Fruit fly (Drosophila melanogaster): Measurements from ENCODE around the gene btsz.
A peak's percentile ranks its signal among the peaks of the same experiment; 100 is the strongest.

btsz gene

dm6 chr3R:14875274-14875964 lies at the start of gene btsz:
Gene btsz (minus strand): TSS chr3R:14875488.
- TF ChIP-seq Hr96 (GFP tag; optimal IDR thresholded peaks at IDR 0.05) (no peak), Clk (GFP tag; optimal IDR thresholded peaks at IDR 0.05) (peak; percentile 7), CG7045 (GFP tag; optimal IDR thresholded peaks at IDR 0.05) (peak; percentile 34), CG12768 (GFP tag; optimal IDR thresholded peaks at IDR 0.05) (peak; percentile 50), cic (GFP tag; optimal IDR thresholded peaks at IDR 0.05) (no peak)

- TF ChIP-seq cic (GFP tag; optimal IDR thresholded peaks at IDR 0.05) (no peak), CG14711 (tag; optimal IDR thresholded peaks at IDR 0.05) (peak; percentile 29), bab1 (GFP tag; optimal IDR thresholded peaks at IDR 0.05) (peak; percentile 74), CG11617 (GFP tag; optimal IDR thresholded peaks at IDR 0.05) (no peak)
Observed at dm6 chr3R:14917927-14918829, 42.9 kb upstream of the btsz start, which contains the start of gene Sdr. Gene Sdr (plus strand): TSS chr3R:14918628.

- TF ChIP-seq Mnt (GFP tag; optimal IDR thresholded peaks at IDR 0.05) = no peak
- TF ChIP-seq CG14711 (tag; optimal IDR thresholded peaks at IDR 0.05) = no peak
- no peak for TF ChIP-seq CG12768 (GFP tag; optimal IDR thresholded peaks at IDR 0.05)
- TF ChIP-seq CG33017 (tag; optimal IDR thresholded peaks at IDR 0.05) = no peak
- no peak for TF ChIP-seq CG5204 (GFP tag; optimal IDR thresholded peaks at IDR 0.05)
- no peak for TF ChIP-seq pad (GFP tag; optimal IDR thresholded peaks at IDR 0.05)
- TF ChIP-seq kay (GFP tag; ENCODE audit: borderline replicate concordance) = no peak
- TF ChIP-seq cnc (optimal IDR thresholded peaks at IDR 0.05) = no peak
Observed at dm6 chr3R:14912449-14912987, 37.2 kb upstream of the btsz start.

- TF ChIP-seq Clk (GFP tag; optimal IDR thresholded peaks at IDR 0.05) = no peak
- peak; percentile 37 for TF ChIP-seq bab1 (GFP tag; optimal IDR thresholded peaks at IDR 0.05)
- TF ChIP-seq Crg-1 (GFP tag; optimal IDR thresholded peaks at IDR 0.05) = no peak
- TF ChIP-seq CG14711 (tag; optimal IDR thresholded peaks at IDR 0.05) = peak; percentile 9
- no peak for TF ChIP-seq CG5204 (GFP tag; optimal IDR thresholded peaks at IDR 0.05)
- TF ChIP-seq pad (GFP tag; optimal IDR thresholded peaks at IDR 0.05) = peak; percentile 20
- TF ChIP-seq Mnt (GFP tag; optimal IDR thresholded peaks at IDR 0.05) = peak; percentile 56
- no peak for TF ChIP-seq CG12768 (GFP tag; optimal IDR thresholded peaks at IDR 0.05)
- TF ChIP-seq cic (GFP tag; optimal IDR thresholded peaks at IDR 0.05) = peak; percentile 42
- TF ChIP-seq CG7045 (GFP tag; optimal IDR thresholded peaks at IDR 0.05) = no peak
- no peak for TF ChIP-seq CG33017 (tag; optimal IDR thresholded peaks at IDR 0.05)
- peak; percentile 19 for TF ChIP-seq tj (GFP tag; optimal IDR thresholded peaks at IDR 0.05)
- TF ChIP-seq ovo (GFP tag; optimal IDR thresholded peaks at IDR 0.05) = no peak
- no peak for TF ChIP-seq cnc (optimal IDR thresholded peaks at IDR 0.05)
- TF ChIP-seq CG7101 (tag; optimal IDR thresholded peaks at IDR 0.05) = no peak
- TF ChIP-seq kay (GFP tag; ENCODE audit: borderline replicate concordance) = no peak
- TF ChIP-seq Hr96 (GFP tag; optimal IDR thresholded peaks at IDR 0.05) = peak; percentile 50
- TF ChIP-seq toe (GFP tag; optimal IDR thresholded peaks at IDR 0.05) = no peak
- TF ChIP-seq CG1620 (GFP tag; optimal IDR thresholded peaks at IDR 0.05) = peak; percentile 53
- TF ChIP-seq CG11617 (GFP tag; optimal IDR thresholded peaks at IDR 0.05) = no peak
Observed at dm6 chr3R:14903837-14904431, 28.6 kb upstream of the btsz start, which contains the start of gene VhaPPA1-1. Gene VhaPPA1-1 (minus strand): TSS chr3R:14904061.

- peak; percentile 18 for TF ChIP-seq Mnt (GFP tag; optimal IDR thresholded peaks at IDR 0.05)
- TF ChIP-seq CG14711 (tag; optimal IDR thresholded peaks at IDR 0.05) = peak; percentile 82
- TF ChIP-seq toe (GFP tag; optimal IDR thresholded peaks at IDR 0.05) = no peak
- no peak for TF ChIP-seq Clk (GFP tag; optimal IDR thresholded peaks at IDR 0.05)
- TF ChIP-seq bab1 (GFP tag; optimal IDR thresholded peaks at IDR 0.05) = peak; percentile 73
- no peak for TF ChIP-seq CG33017 (tag; optimal IDR thresholded peaks at IDR 0.05)
- no peak for TF ChIP-seq CG12768 (GFP tag; optimal IDR thresholded peaks at IDR 0.05)
- no peak for TF ChIP-seq Hr96 (GFP tag; optimal IDR thresholded peaks at IDR 0.05)
- TF ChIP-seq CG11617 (GFP tag; optimal IDR thresholded peaks at IDR 0.05) = peak; percentile 10
- no peak for TF ChIP-seq cic (GFP tag; optimal IDR thresholded peaks at IDR 0.05)
- no peak for TF ChIP-seq cnc (optimal IDR thresholded peaks at IDR 0.05)
- TF ChIP-seq CG5204 (GFP tag; optimal IDR thresholded peaks at IDR 0.05) = no peak
- peak; percentile 40 for TF ChIP-seq pad (GFP tag; optimal IDR thresholded peaks at IDR 0.05)
- peak; percentile 99 for TF ChIP-seq tj (GFP tag; optimal IDR thresholded peaks at IDR 0.05)
- TF ChIP-seq kay (GFP tag; ENCODE audit: borderline replicate concordance) = no peak
- TF ChIP-seq ovo (GFP tag; optimal IDR thresholded peaks at IDR 0.05) = peak; percentile 81
- TF ChIP-seq Crg-1 (GFP tag; optimal IDR thresholded peaks at IDR 0.05) = no peak
- TF ChIP-seq CG1620 (GFP tag; optimal IDR thresholded peaks at IDR 0.05) = no peak
- peak; percentile 28 for TF ChIP-seq CG7101 (tag; optimal IDR thresholded peaks at IDR 0.05)
- TF ChIP-seq CG7045 (GFP tag; optimal IDR thresholded peaks at IDR 0.05) = no peak
Observed at dm6 chr3R:14901408-14902352, 26.4 kb upstream of the btsz start, which contains the start of gene RpS5b. Gene RpS5b (minus strand): TSS chr3R:14901563.
